Worm (Caenorhabditis elegans): Measurements from ENCODE around the gene unc-42.

Gene unc-42

ce11 chrV:9796562-9796961 is 27.4 kb upstream of the unc-42 start, which contains the start of gene F46B6.9:
F46B6.9 (plus strand) TSS chrV:9796862.
- TF ChIP-seq lin-39 (tag; optimal IDR thresholded peaks at IDR 0.05) = no peak
- no peak for TF ChIP-seq blmp-1 (tag; optimal IDR thresholded peaks at IDR 0.05; ENCODE audit: insufficient read depth)
- no peak for TF ChIP-seq Y55F3AM.14 (GFP tag; optimal IDR thresholded peaks at IDR 0.05)
- no peak for TF ChIP-seq dmd-4 (tag; optimal IDR thresholded peaks at IDR 0.05)
- no peak for TF ChIP-seq ceh-16 (tag; optimal IDR thresholded peaks at IDR 0.05)
- TF ChIP-seq unc-55 (GFP tag; optimal IDR thresholded peaks at IDR 0.05) = no peak
- no peak for TF ChIP-seq elt-3 (tag; optimal IDR thresholded peaks at IDR 0.05)
- no peak for TF ChIP-seq alr-1 (tag; optimal IDR thresholded peaks at IDR 0.05)
- TF ChIP-seq sma-3 (GFP tag; optimal IDR thresholded peaks at IDR 0.05) = no peak
- no peak for TF ChIP-seq skn-1 (tag; optimal IDR thresholded peaks at IDR 0.05)
- TF ChIP-seq mdl-1 (tag; optimal IDR thresholded peaks at IDR 0.05) = no peak
- no peak for TF ChIP-seq nhr-10 (tag; optimal IDR thresholded peaks at IDR 0.05)
- no peak for TF ChIP-seq lin-11 (tag; optimal IDR thresholded peaks at IDR 0.05)
- TF ChIP-seq ceh-82 (tag; optimal IDR thresholded peaks at IDR 0.05) = no peak
- no peak for TF ChIP-seq sem-4 (tag; optimal IDR thresholded peaks at IDR 0.05)
- TF ChIP-seq mbf-1 (tag; optimal IDR thresholded peaks at IDR 0.05) = no peak
- no peak for TF ChIP-seq C34F6.9 (tag; optimal IDR thresholded peaks at IDR 0.05)
- no peak for TF ChIP-seq egl-27 (tag; optimal IDR thresholded peaks at IDR 0.05)

- TF ChIP-seq unc-62 (GFP tag; optimal IDR thresholded peaks at IDR 0.05) (no peak), lin-11 (tag; optimal IDR thresholded peaks at IDR 0.05) (peak; percentile 20)
These were observed 26.8 kb upstream of the unc-42 start for ce11 chrV:9796002-9796401.

ce11 chrV:9794997-9795396 is 25.8 kb upstream of the unc-42 start:
- TF ChIP-seq sma-9 (GFP tag; optimal IDR thresholded peaks at IDR 0.05) (peak; percentile 9), sma-9 (tag; optimal IDR thresholded peaks at IDR 0.05) (no peak), ceh-82 (tag; optimal IDR thresholded peaks at IDR 0.05) (no peak)

- TF ChIP-seq sma-3 (GFP tag; optimal IDR thresholded peaks at IDR 0.05) = no peak
- TF ChIP-seq fos-1 (tag; optimal IDR thresholded peaks at IDR 0.05) = peak; percentile 26
- TF ChIP-seq sma-9 (GFP tag; optimal IDR thresholded peaks at IDR 0.05) = peak; percentile 31
- TF ChIP-seq sma-9 (tag; optimal IDR thresholded peaks at IDR 0.05) = no peak
- peak; percentile 25 for TF ChIP-seq crh-2 (tag; optimal IDR thresholded peaks at IDR 0.05)
These were observed 22.1 kb upstream of the unc-42 start, which contains the start of gene lipl-2 for ce11 chrV:9791332-9791731. lipl-2 (plus strand) TSS chrV:9791567.

ce11 chrV:9789657-9790261 is 20.6 kb upstream of the unc-42 start, which contains the start of gene ztf-7:
ztf-7 (minus strand) TSS chrV:9789707.
- TF ChIP-seq nhr-10 (tag; optimal IDR thresholded peaks at IDR 0.05) (no peak), unc-62 (GFP tag; optimal IDR thresholded peaks at IDR 0.05) (peak; percentile 71), lin-39 (tag; optimal IDR thresholded peaks at IDR 0.05) (no peak), R02D3.7 (tag; optimal IDR thresholded peaks at IDR 0.05) (peak; percentile 32), Y55F3AM.14 (GFP tag; optimal IDR thresholded peaks at IDR 0.05) (peak; percentile 86), ceh-82 (tag; optimal IDR thresholded peaks at IDR 0.05) (no peak), nhr-237 (tag; optimal IDR thresholded peaks at IDR 0.05) (peak; percentile 38), nhr-129 (tag; optimal IDR thresholded peaks at IDR 0.05) (peak; percentile 94), mdl-1 (tag; optimal IDR thresholded peaks at IDR 0.05) (peak; percentile 79 to 95), dmd-4 (tag; optimal IDR thresholded peaks at IDR 0.05) (peak; percentile 51), zag-1 (tag; optimal IDR thresholded peaks at IDR 0.05) (peak; percentile 58), egl-27 (tag; optimal IDR thresholded peaks at IDR 0.05) (peak; percentile 82), ceh-16 (tag; optimal IDR thresholded peaks at IDR 0.05) (peak; percentile 39), nhr-6 (tag; optimal IDR thresholded peaks at IDR 0.05) (peak; percentile 91), blmp-1 (tag; optimal IDR thresholded peaks at IDR 0.05; ENCODE audit: insufficient read depth) (peak; percentile 84), unc-39 (tag; optimal IDR thresholded peaks at IDR 0.05) (no peak), elt-3 (tag; optimal IDR thresholded peaks at IDR 0.05) (no peak), C34F6.9 (tag; optimal IDR thresholded peaks at IDR 0.05) (peak; percentile 99), crh-2 (tag; optimal IDR thresholded peaks at IDR 0.05) (peak; percentile 97), ztf-11 (tag; optimal IDR thresholded peaks at IDR 0.05) (no peak), nhr-11 (tag; optimal IDR thresholded peaks at IDR 0.05) (no peak), nhr-77 (tag; optimal IDR thresholded peaks at IDR 0.05) (no peak), lin-13 (GFP tag; optimal IDR thresholded peaks at IDR 0.05) (peak; percentile 83), mab-5 (tag; optimal IDR thresholded peaks at IDR 0.05) (peak; percentile 92), nhr-25 (tag; optimal IDR thresholded peaks at IDR 0.05) (peak; percentile 98), lsy-2 (tag; optimal IDR thresholded peaks at IDR 0.05) (peak; percentile 85 to 97), ZK546.5 (tag; optimal IDR thresholded peaks at IDR 0.05) (no peak), ztf-1 (GFP tag; conservative IDR thresholded peaks at IDR 0.05) (no peak), gmeb-1 (tag; optimal IDR thresholded peaks at IDR 0.05) (peak; percentile 92), ama-1 (optimal IDR thresholded peaks at IDR 0.05) (peak; percentile 63), sem-4 (tag; optimal IDR thresholded peaks at IDR 0.05) (peak; percentile 92), elt-1 (tag; optimal IDR thresholded peaks at IDR 0.05) (no peak), unc-55 (GFP tag; optimal IDR thresholded peaks at IDR 0.05) (peak; percentile 83), fos-1 (tag; optimal IDR thresholded peaks at IDR 0.05) (peak; percentile 88), skn-1 (tag; optimal IDR thresholded peaks at IDR 0.05) (peak; percentile 72), sma-3 (GFP tag; optimal IDR thresholded peaks at IDR 0.05) (peak; percentile 98), mbf-1 (tag; optimal IDR thresholded peaks at IDR 0.05) (no peak), sma-9 (GFP tag; optimal IDR thresholded peaks at IDR 0.05) (peak; percentile 97), sma-9 (tag; optimal IDR thresholded peaks at IDR 0.05) (no peak), lin-11 (tag; optimal IDR thresholded peaks at IDR 0.05) (peak; percentile 95)
